Fruit fly (Drosophila melanogaster) whole organism, embryonic: ENCODE data around the gene mus302.

Experiments
- Antp ChIP-seq: fragments of 200-800 bp; sonication (Bioruptor generic); optimal IDR thresholded peaks from 3 replicates; lab custom pipeline; 2016; ENCODE audit warnings: missing biosample characterization, missing genetic modification characterization
- BEAF-32 ChIP-seq: fragments of 200-800 bp; sonication (Bioruptor generic); optimal IDR thresholded peaks from 3 replicates; lab custom pipeline; 2017; ENCODE audit warnings: missing biosample characterization, missing genetic modification characterization, mild to moderate bottlenecking, moderate library complexity, missing genetic modification reagents
- CG10147 ChIP-seq: fragments of 200-800 bp; sonication (Bioruptor generic); optimal IDR thresholded peaks from 2 replicates; lab custom pipeline; 2019; ENCODE audit warnings: missing biosample characterization, mild to moderate bottlenecking, missing genetic modification characterization, moderate library complexity
- CG10209 ChIP-seq: fragments of 200-800 bp; sonication (Bioruptor generic); optimal IDR thresholded peaks from 3 replicates; lab custom pipeline; 2017; ENCODE audit warnings: missing biosample characterization, mild to moderate bottlenecking, missing genetic modification characterization, missing genetic modification reagents
- CG12659 ChIP-seq: fragments of 200-800 bp; sonication (Bioruptor generic); optimal IDR thresholded peaks from 3 replicates; lab custom pipeline; 2017; ENCODE audit warnings: mild to moderate bottlenecking, missing biosample characterization, missing genetic modification reagents, missing genetic modification characterization
- CG15011 ChIP-seq: fragments of 200-800 bp; sonication (Bioruptor generic); optimal IDR thresholded peaks from 3 replicates; lab custom pipeline; 2018; ENCODE audit warnings: missing biosample characterization, mild to moderate bottlenecking, missing genetic modification characterization
- CG15269 ChIP-seq: fragments of 200-800 bp; sonication (Bioruptor generic); optimal IDR thresholded peaks from 2 replicates; lab custom pipeline; 2018; ENCODE audit warnings: missing biosample characterization, mild to moderate bottlenecking, missing genetic modification characterization, moderate library complexity
- CG1647 ChIP-seq: fragments of 200-800 bp; sonication (Bioruptor generic); optimal IDR thresholded peaks from 3 replicates; lab custom pipeline; 2016; ENCODE audit warnings: missing biosample characterization, missing genetic modification characterization
- CG17385 ChIP-seq: fragments of 200-800 bp; sonication (Bioruptor generic); optimal IDR thresholded peaks from 3 replicates; lab custom pipeline; 2018; ENCODE audit warnings: missing biosample characterization, mild to moderate bottlenecking, missing genetic modification characterization
- CG17802 ChIP-seq: fragments of 200-800 bp; sonication (Bioruptor generic); optimal IDR thresholded peaks from 2 replicates; lab custom pipeline; 2018; ENCODE audit warnings: missing biosample characterization, mild to moderate bottlenecking, missing genetic modification characterization, moderate library complexity
- CG30020 ChIP-seq: fragments of 200-800 bp; optimal IDR thresholded peaks from 2 replicates; lab custom pipeline; 2019; ENCODE audit warnings: missing biosample characterization, mild to moderate bottlenecking, missing genetic modification characterization, moderate library complexity
- CG31365 ChIP-seq: fragments of 200-800 bp; sonication (Bioruptor generic); optimal IDR thresholded peaks from 2 replicates; lab custom pipeline; 2018; ENCODE audit warnings: missing biosample characterization, mild to moderate bottlenecking, missing genetic modification characterization
- CG32532 ChIP-seq: fragments of 200-800 bp; sonication (Bioruptor generic); IDR thresholded peaks from 2 replicates; pipeline ENCODE4 v1.3.6; 2022; ENCODE audit warnings: missing biosample characterization, missing genetic modification characterization
- CG32772 ChIP-seq: fragments of 200-800 bp; sonication (Bioruptor generic); IDR thresholded peaks from 2 replicates; pipeline ENCODE4 v1.3.6; 2022; ENCODE audit warnings: missing biosample characterization, missing genetic modification characterization
- CG34224 ChIP-seq: fragments of 200-800 bp; sonication (Bioruptor generic); IDR thresholded peaks from 3 replicates; pipeline ENCODE4 v1.3.6; 2022; ENCODE audit warnings: missing biosample characterization, missing genetic modification characterization; ENCODE audit not compliant: partially characterized antibody
- CG3726 ChIP-seq: fragments of 200-800 bp; sonication (Bioruptor generic); IDR thresholded peaks from 3 replicates; pipeline ENCODE4, ENCODE4 v1.3.6; 2022; ENCODE audit warnings: missing biosample characterization, missing genetic modification characterization
- CG6175 ChIP-seq: fragments of 200-800 bp; sonication (Bioruptor generic); IDR thresholded peaks from 3 replicates; pipeline ENCODE4 v1.3.6; 2022; ENCODE audit warnings: missing biosample characterization, missing genetic modification characterization
- CG7357 ChIP-seq: fragments of 200-800 bp; sonication (Bioruptor generic); IDR thresholded peaks from 3 replicates; pipeline ENCODE4 v1.3.6; 2022; ENCODE audit warnings: missing biosample characterization, missing genetic modification characterization
- CG7556 ChIP-seq: fragments of 200-800 bp; sonication (Bioruptor generic); optimal IDR thresholded peaks from 2 replicates; lab custom pipeline; 2017; ENCODE audit warnings: missing biosample characterization, mild to moderate bottlenecking, missing genetic modification characterization
- CG9437 ChIP-seq: fragments of 200-800 bp; sonication (Bioruptor generic); optimal IDR thresholded peaks from 2 replicates; lab custom pipeline; 2018; ENCODE audit warnings: missing biosample characterization, mild to moderate bottlenecking, missing genetic modification characterization
- Camta ChIP-seq: fragments of 200-800 bp; sonication (Bioruptor generic); optimal IDR thresholded peaks from 2 replicates; lab custom pipeline; 2016; ENCODE audit warnings: missing biosample characterization, missing genetic modification characterization
- GATAe ChIP-seq: fragments of 200-800 bp; sonication (Bioruptor generic); conservative IDR thresholded peaks from 2 replicates; pipeline ENCODE4 v1.3.6; 2022; ENCODE audit warnings: missing biosample characterization, missing genetic modification characterization
- HLHmδ ChIP-seq: fragments of 200-800 bp; sonication (Bioruptor generic); optimal IDR thresholded peaks from 2 replicates; lab custom pipeline; 2018; ENCODE audit warnings: missing biosample characterization, mild to moderate bottlenecking, missing genetic modification characterization, moderate library complexity
- Hand ChIP-seq: fragments of 200-800 bp; sonication (Bioruptor generic); optimal IDR thresholded peaks from 2 replicates; lab custom pipeline; 2017; ENCODE audit warnings: mild to moderate bottlenecking, missing biosample characterization, missing genetic modification reagents, missing genetic modification characterization
- Hmr ChIP-seq: fragments of 200-800 bp; sonication (Bioruptor generic); optimal IDR thresholded peaks from 3 replicates; lab custom pipeline; 2017; ENCODE audit warnings: mild to moderate bottlenecking, missing biosample characterization, missing genetic modification reagents, missing genetic modification characterization
- Hr3 ChIP-seq: fragments of 200-800 bp; sonication (Bioruptor generic); optimal IDR thresholded peaks from 3 replicates; lab custom pipeline; 2016; ENCODE audit warnings: missing biosample characterization, missing genetic modification characterization
- Hr39 ChIP-seq: fragments of >200 bp; optimal IDR thresholded peaks from 2 replicates; lab custom pipeline; 2017
- Jarid2 ChIP-seq: fragments of 200-800 bp; sonication (Bioruptor generic); optimal IDR thresholded peaks from 3 replicates; lab custom pipeline; 2017; ENCODE audit warnings: mild to moderate bottlenecking, missing biosample characterization, missing genetic modification reagents, missing genetic modification characterization
- Lhr ChIP-seq: fragments of 200-800 bp; sonication (Bioruptor generic); optimal IDR thresholded peaks from 3 replicates; lab custom pipeline; 2017; ENCODE audit warnings: mild to moderate bottlenecking, missing biosample characterization, missing genetic modification reagents, missing genetic modification characterization
- MESR4 ChIP-seq: fragments of 200-800 bp; sonication (Bioruptor generic); optimal IDR thresholded peaks from 2 replicates; lab custom pipeline; 2018; ENCODE audit warnings: missing biosample characterization, mild to moderate bottlenecking, missing genetic modification characterization, moderate library complexity
- MTF-1 ChIP-seq: fragments of 200-800 bp; sonication (Bioruptor generic); optimal IDR thresholded peaks from 2 replicates; lab custom pipeline; 2018; ENCODE audit warnings: missing biosample characterization, mild to moderate bottlenecking, missing genetic modification characterization, borderline replicate concordance
- Meics ChIP-seq: fragments of 200-800 bp; sonication (Bioruptor generic); optimal IDR thresholded peaks from 2 replicates; lab custom pipeline; 2017; ENCODE audit warnings: missing biosample characterization, mild to moderate bottlenecking, missing genetic modification characterization
- Nf-YA ChIP-seq: fragments of 200-800 bp; sonication (Bioruptor generic); IDR thresholded peaks from 2 replicates; pipeline ENCODE4 v1.3.6; 2022; ENCODE audit warnings: missing biosample characterization, missing genetic modification characterization
- NfI ChIP-seq: fragments of 200-800 bp; sonication (Bioruptor generic); optimal IDR thresholded peaks from 3 replicates; lab custom pipeline; 2018; ENCODE audit warnings: missing biosample characterization, mild to moderate bottlenecking, missing genetic modification characterization, moderate library complexity
- Usf ChIP-seq: fragments of 200-800 bp; sonication (Bioruptor generic); optimal IDR thresholded peaks from 2 replicates; lab custom pipeline; 2017; ENCODE audit warnings: missing genotype, missing biosample characterization, missing genetic modification characterization
- fd64A ChIP-seq: fragments of 200-800 bp; sonication (Bioruptor generic); optimal IDR thresholded peaks from 3 replicates; lab custom pipeline; 2018; ENCODE audit warnings: missing biosample characterization, mild to moderate bottlenecking, missing genetic modification characterization
- fru ChIP-seq: fragments of >200 bp; optimal IDR thresholded peaks from 2 replicates; lab custom pipeline; 2017
- gt ChIP-seq: fragments of 200-800 bp; sonication (Bioruptor generic); IDR thresholded peaks from 2 replicates; pipeline ENCODE4 v1.3.6; 2022; ENCODE audit warnings: missing biosample characterization, missing genetic modification characterization
- hb ChIP-seq: fragments of 200-800 bp; sonication (Bioruptor generic); IDR thresholded peaks from 3 replicates; pipeline ENCODE4 v1.3.6; 2022; ENCODE audit warnings: missing biosample characterization, missing genetic modification characterization; ENCODE audit not compliant: partially characterized antibody
- hkb ChIP-seq, 2 experiments: fragments of 200-800 bp in 1 of 2; fragments of >200 bp in 1 of 2; sonication (Bioruptor generic) in 1 of 2; IDR thresholded peaks in 1 of 2; optimal IDR thresholded peaks in 1 of 2; 2 replicates each; pipeline versions ENCODE4 v1.3.6 to Lab custom; 2017 to 2022; ENCODE audit warnings: missing biosample characterization in 1 of 2, missing genetic modification characterization in 1 of 2
- pita ChIP-seq: fragments of 200-800 bp; sonication (Bioruptor generic); optimal IDR thresholded peaks from 2 replicates; lab custom pipeline; 2017; ENCODE audit warnings: missing biosample characterization, mild to moderate bottlenecking, missing genetic modification characterization
- pnt ChIP-seq: fragments of 200-800 bp; sonication (Bioruptor generic); optimal IDR thresholded peaks from 3 replicates; lab custom pipeline; 2016; ENCODE audit warnings: missing biosample characterization, missing genetic modification characterization
- prd ChIP-seq, 3 experiments: fragments of >200 bp in 2 of 3; fragments of 200-800 bp in 1 of 3; sonication (Bioruptor generic) in 1 of 3; optimal IDR thresholded peaks in 2 of 3; IDR thresholded peaks in 1 of 3; 2 replicates in 2 of 3; 3 replicates in 1 of 3; pipeline versions ENCODE4 v1.3.6 to Lab custom; 2017 to 2022; ENCODE audit warnings: missing biosample characterization in 1 of 3, missing genetic modification characterization in 1 of 3
- ranshi ChIP-seq: fragments of 200-800 bp; sonication (Bioruptor generic); IDR thresholded peaks from 2 replicates; pipeline ENCODE4 v1.3.6; 2022; ENCODE audit warnings: missing biosample characterization, missing genetic modification characterization
- salm ChIP-seq: fragments of 200-800 bp; sonication (Bioruptor generic); optimal IDR thresholded peaks from 2 replicates; lab custom pipeline; 2018; ENCODE audit warnings: missing biosample characterization, mild to moderate bottlenecking, missing genetic modification characterization
- slbo ChIP-seq: fragments of 200-800 bp; sonication (Bioruptor generic); IDR thresholded peaks from 2 replicates; pipeline ENCODE4 v1.3.6; 2022; ENCODE audit warnings: missing biosample characterization, missing genetic modification characterization
- tgo ChIP-seq: fragments of 200-800 bp; sonication (Bioruptor generic); IDR thresholded peaks from 3 replicates; pipeline ENCODE4 v1.3.6; 2022; ENCODE audit warnings: missing biosample characterization, missing genetic modification characterization
- trh ChIP-seq: fragments of 200-800 bp; sonication (Bioruptor generic); optimal IDR thresholded peaks from 2 replicates; lab custom pipeline; 2016; ENCODE audit warnings: missing biosample characterization, missing genetic modification characterization
- ttk ChIP-seq: fragments of 200-800 bp; sonication (Bioruptor generic); IDR thresholded peaks from 2 replicates; pipeline ENCODE4 v2.1.2; 2022; ENCODE audit warnings: missing biosample characterization, missing genetic modification characterization

mus302 gene

dm6 chr3L:16803708-16804350 is 24.3 kb upstream of the mus302 start (continued):
- no peak for TF ChIP-seq hkb (optimal IDR thresholded peaks at IDR 0.05; lab: Kevin White, UChicago)
- 0 out of 2 replicates have a peak, but pooled peaks have one; percentile 14 for TF ChIP-seq hkb (GFP tag; IDR thresholded peaks at IDR 0.05; lab: Robert Waterston, UW)
- peak; percentile 40 for TF ChIP-seq CG15269 (tag; lab: Kevin White, UChicago)
- TF ChIP-seq CG7357 (GFP tag; lab: Robert Waterston, UW): no peak
- no peak for TF ChIP-seq MESR4 (GFP tag; lab: Kevin White, UChicago)
- TF ChIP-seq CG32772 (GFP tag; lab: Robert Waterston, UW): no peak
- no peak for TF ChIP-seq slbo (GFP tag; lab: Robert Waterston, UW)
- TF ChIP-seq CG34224 (GFP tag; lab: Robert Waterston, UW): no peak
- TF ChIP-seq trh (GFP tag; lab: Kevin White, UChicago): no peak
- TF ChIP-seq CG17802: no peak
- no peak for TF ChIP-seq BEAF-32 (GFP tag; lab: Kevin White, UChicago)
- no peak for TF ChIP-seq HLHmδ (GFP tag; lab: Kevin White, UChicago)
- no peak for TF ChIP-seq CG12659 (GFP tag; lab: Kevin White, UChicago)
- TF ChIP-seq CG9437: no peak
- TF ChIP-seq Hmr (GFP tag; lab: Kevin White, UChicago): peak; percentile 61
- peak; percentile 21; the same call in 1 of the 2 replicates for TF ChIP-seq ranshi (GFP tag; lab: Robert Waterston, UW)
- peak; percentile 45 for TF ChIP-seq Jarid2 (GFP tag; lab: Kevin White, UChicago)
- no peak for TF ChIP-seq CG1647 (GFP tag; lab: Kevin White, UChicago)
- no peak for TF ChIP-seq fru (lab: Kevin White, UChicago)
- peak; percentile 2 for TF ChIP-seq Meics
- no peak for TF ChIP-seq Hand (GFP tag; lab: Kevin White, UChicago)
- TF ChIP-seq NfI (GFP tag; lab: Kevin White, UChicago): peak; percentile 38
- no peak for TF ChIP-seq CG10209 (GFP tag; lab: Kevin White, UChicago)
- no peak for TF ChIP-seq hb (GFP tag; lab: Robert Waterston, UW)
- no peak for TF ChIP-seq pita (GFP tag; lab: Kevin White, UChicago)
- no peak for TF ChIP-seq CG3726 (GFP tag; lab: Robert Waterston, UW)
- TF ChIP-seq gt (GFP tag; lab: Robert Waterston, UW): no peak
- TF ChIP-seq Hr39: no peak
- TF ChIP-seq CG6175 (GFP tag; lab: Robert Waterston, UW): peak; percentile 44; the same call in 1 of the 3 replicates
- TF ChIP-seq Usf (GFP tag; lab: Kevin White, UChicago): no peak
- no peak for TF ChIP-seq CG7556 (GFP tag; lab: Kevin White, UChicago)
- peak; percentile 28 for TF ChIP-seq CG31365 (tag; lab: Kevin White, UChicago)
- no peak for TF ChIP-seq CG17385 (GFP tag; lab: Kevin White, UChicago)
- no peak for TF ChIP-seq Antp
- TF ChIP-seq salm: peak; percentile 32
- TF ChIP-seq CG30020 (tag; lab: Kevin White, UChicago): no peak
- no peak for TF ChIP-seq CG10147 (GFP tag; lab: Kevin White, UChicago)
- TF ChIP-seq pnt: no peak
- 0 out of 2 replicates have a peak, but pooled peaks have one; percentile 7 for TF ChIP-seq ttk (GFP tag; lab: Robert Waterston, UW)
- TF ChIP-seq prd (optimal IDR thresholded peaks at IDR 0.05; lab: Kevin White, UChicago): no peak
- TF ChIP-seq prd (GFP tag; IDR thresholded peaks at IDR 0.05; lab: Robert Waterston, UW): no peak
- no peak for TF ChIP-seq Hr3
- peak; percentile 28 for TF ChIP-seq CG15011
- peak; percentile 66 for TF ChIP-seq fd64A
- TF ChIP-seq Camta (GFP tag; lab: Kevin White, UChicago): no peak
- TF ChIP-seq GATAe (GFP tag; lab: Robert Waterston, UW): peak; percentile 82
- peak; percentile 68 for TF ChIP-seq MTF-1 (GFP tag; lab: Kevin White, UChicago)
- peak; percentile 45; the same call in 1 of the 2 replicates for TF ChIP-seq CG32532 (GFP tag; lab: Robert Waterston, UW)
- no peak for TF ChIP-seq tgo
- TF ChIP-seq Nf-YA (GFP tag; lab: Robert Waterston, UW): peak; percentile 39; the same call in 1 of the 2 replicates
- TF ChIP-seq Lhr (GFP tag; lab: Kevin White, UChicago): no peak
